Worm (Caenorhabditis elegans): ENCODE measurements around the gene ZK632.14.

The ZK632.14 gene

ce11 chrIII:9782483-9783081, 30.7 kb upstream of the ZK632.14 start, which contains the start of gene R10E11.6:
Gene R10E11.6 (plus strand): TSS chrIII:9783006.
- TF ChIP-seq dao-5 (tag; optimal IDR thresholded peaks at IDR 0.05) (no peak), him-1 (tag; optimal IDR thresholded peaks at IDR 0.05) (no peak), W03F9.2 (tag; optimal IDR thresholded peaks at IDR 0.05) (no peak)

- no peak for TF ChIP-seq W03F9.2 (tag; optimal IDR thresholded peaks at IDR 0.05)
- no peak for TF ChIP-seq him-1 (tag; optimal IDR thresholded peaks at IDR 0.05)
- TF ChIP-seq dao-5 (tag; optimal IDR thresholded peaks at IDR 0.05), result no peak
Observed at ce11 chrIII:9783133-9783590, 30.1 kb upstream of the ZK632.14 start.

- no peak for TF ChIP-seq W03F9.2 (tag; optimal IDR thresholded peaks at IDR 0.05)
Observed at ce11 chrIII:9786776-9787175, 26.5 kb upstream of the ZK632.14 start.

ce11 chrIII:9789083-9789482, 24.2 kb upstream of the ZK632.14 start:
- no peak for TF ChIP-seq him-1 (tag; optimal IDR thresholded peaks at IDR 0.05)
- TF ChIP-seq dao-5 (tag; optimal IDR thresholded peaks at IDR 0.05), result no peak
- no peak for TF ChIP-seq W03F9.2 (tag; optimal IDR thresholded peaks at IDR 0.05)

- no peak for TF ChIP-seq W03F9.2 (tag; optimal IDR thresholded peaks at IDR 0.05)
- TF ChIP-seq dao-5 (tag; optimal IDR thresholded peaks at IDR 0.05), result no peak
- TF ChIP-seq him-1 (tag; optimal IDR thresholded peaks at IDR 0.05), result no peak
Observed at ce11 chrIII:9789607-9790073, 23.6 kb upstream of the ZK632.14 start, which contains the start of gene R10E11.5. Gene R10E11.5 (minus strand): TSS chrIII:9789657.

ce11 chrIII:9793592-9794417, 19.4 kb upstream of the ZK632.14 start, which contains the start of the genes R10E11.9 and mcm-6:
Gene R10E11.9 (minus strand): TSS chrIII:9793642.
Gene mcm-6 (plus strand): TSS chrIII:9794367.
- TF ChIP-seq him-1 (tag; optimal IDR thresholded peaks at IDR 0.05), result no peak
- no peak for TF ChIP-seq W03F9.2 (tag; optimal IDR thresholded peaks at IDR 0.05)

ce11 chrIII:9796448-9796847, 16.8 kb upstream of the ZK632.14 start, which contains the start of gene srxa-10:
Gene srxa-10 (minus strand): TSS chrIII:9796548.
- TF ChIP-seq dao-5 (tag; optimal IDR thresholded peaks at IDR 0.05), result no peak
- no peak for TF ChIP-seq him-1 (tag; optimal IDR thresholded peaks at IDR 0.05)
- no peak for TF ChIP-seq W03F9.2 (tag; optimal IDR thresholded peaks at IDR 0.05)

ce11 chrIII:9798478-9799157, 14.6 kb upstream of the ZK632.14 start, which contains the start of gene ZK632.2:
Gene ZK632.2 (plus strand): TSS chrIII:9799107.
- TF ChIP-seq dao-5 (tag; optimal IDR thresholded peaks at IDR 0.05), result no peak
- TF ChIP-seq him-1 (tag; optimal IDR thresholded peaks at IDR 0.05), result no peak
- no peak for TF ChIP-seq W03F9.2 (tag; optimal IDR thresholded peaks at IDR 0.05)

- TF ChIP-seq W03F9.2 (tag; optimal IDR thresholded peaks at IDR 0.05), result no peak
- TF ChIP-seq him-1 (tag; optimal IDR thresholded peaks at IDR 0.05), result no peak
- TF ChIP-seq dao-5 (tag; optimal IDR thresholded peaks at IDR 0.05), result no peak
Observed at ce11 chrIII:9802045-9802444, 11.2 kb upstream of the ZK632.14 start.

- TF ChIP-seq him-1 (tag; optimal IDR thresholded peaks at IDR 0.05) (no peak), dao-5 (tag; optimal IDR thresholded peaks at IDR 0.05) (no peak), W03F9.2 (tag; optimal IDR thresholded peaks at IDR 0.05) (no peak)
Observed at ce11 chrIII:9804997-9805610, 8.1 kb upstream of the ZK632.14 start, which contains the start of gene riok-3. Gene riok-3 (minus strand): TSS chrIII:9805011.

ce11 chrIII:9806968-9807559, 6.2 kb upstream of the ZK632.14 start, which contains the start of gene ZK632.4:
Gene ZK632.4 (minus strand): TSS chrIII:9807454.
- TF ChIP-seq W03F9.2 (tag; optimal IDR thresholded peaks at IDR 0.05) (no peak), him-1 (tag; optimal IDR thresholded peaks at IDR 0.05) (no peak), dao-5 (tag; optimal IDR thresholded peaks at IDR 0.05) (no peak)

- TF ChIP-seq him-1 (tag; optimal IDR thresholded peaks at IDR 0.05) (no peak), W03F9.2 (tag; optimal IDR thresholded peaks at IDR 0.05) (no peak), dao-5 (tag; optimal IDR thresholded peaks at IDR 0.05) (no peak)
Observed at ce11 chrIII:9807560-9808046, 5.6 kb upstream of the ZK632.14 start.
